Worm (Caenorhabditis elegans): ENCODE results near the gene Y37D8A.5.

- TF ChIP-seq ces-1 (GFP tag; optimal IDR thresholded peaks at IDR 0.05): no peak
- TF ChIP-seq pha-4 (tag; optimal IDR thresholded peaks at IDR 0.05): no peak
These were observed 6.2 kb downstream of the Y37D8A.5 start for ce11 chrIII:12848981-12849589.

All from whole organism, mixed stage, embryonic.